Fruit fly (Drosophila melanogaster) Kc167 (cell line): ENCODE results near the gene tacc.

ENCODE experiments used
- Myc ChIP-seq: fragments of >200 bp; optimal IDR thresholded peaks from 2 replicates; lab custom pipeline; 2017; ENCODE audit warnings: missing external identifiers
- Sin3A ChIP-seq: fragments of >200 bp; optimal IDR thresholded peaks from 2 replicates; lab custom pipeline; 2018; ENCODE audit warnings: missing external identifiers
- insv ChIP-seq: fragments of >200 bp; optimal IDR thresholded peaks from 3 replicates; lab custom pipeline; 2018; ENCODE audit warnings: missing external identifiers
- psq ChIP-seq: fragments of >200 bp; optimal IDR thresholded peaks from 2 replicates; lab custom pipeline; 2017; ENCODE audit warnings: missing external identifiers

DNA sequence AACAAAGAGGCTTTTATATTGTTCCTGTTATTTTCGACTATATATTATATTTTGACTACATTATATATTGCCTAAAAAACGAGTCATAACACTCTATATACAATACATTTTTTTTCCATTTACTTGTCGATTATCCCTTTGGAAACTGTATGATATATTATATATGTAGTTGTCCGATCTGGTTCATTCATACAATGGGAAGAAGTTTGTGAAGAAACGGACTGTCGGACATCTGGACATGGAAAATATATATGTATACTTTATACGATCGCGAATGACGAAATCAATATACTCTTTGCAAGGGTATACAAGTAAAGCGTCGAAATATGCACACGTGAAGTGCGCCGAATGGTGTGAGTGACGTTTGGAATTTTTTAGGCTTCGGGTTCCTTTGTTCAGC is 22.1 kb downstream of the tacc start:
- TF ChIP-seq Myc (lab: Kevin White, UChicago) (no peak), psq (lab: Kevin White, UChicago) (no peak), Sin3A (lab: Kevin White, UChicago) (no peak), insv (lab: Kevin White, UChicago) (no peak)
